Worm (Caenorhabditis elegans): ENCODE measurements around the gene tsp-3.

DNA sequence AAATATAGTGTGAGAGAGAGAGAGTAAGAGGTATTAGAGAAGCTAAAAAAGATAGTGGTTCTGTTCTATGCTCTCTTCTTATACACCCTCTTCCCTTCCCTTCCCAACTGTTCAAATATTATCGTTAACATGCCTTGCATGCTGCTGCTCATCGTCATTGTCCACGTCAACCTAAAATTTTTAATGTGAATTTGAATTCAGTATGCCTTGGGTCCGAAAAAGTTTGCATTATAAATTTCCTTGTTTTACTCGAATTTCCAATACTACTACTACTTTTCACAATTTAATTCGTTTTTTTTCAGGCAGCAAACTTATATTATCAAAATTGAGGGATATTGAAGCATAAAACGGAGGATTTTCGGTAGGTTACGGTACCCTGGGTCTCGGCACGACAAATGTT, 25.4 kb upstream of the tsp-3 start, which contains the start of gene gly-5:
- TF ChIP-seq hlh-12 (tag; optimal IDR thresholded peaks at IDR 0.05) (no peak), pha-4 (tag; optimal IDR thresholded peaks at IDR 0.05) (no peak), ceh-100 (GFP tag; IDR thresholded peaks at IDR 0.05) (no peak), rcor-1 (GFP tag; IDR thresholded peaks at IDR 0.05) (no peak), B0035.1 (tag; optimal IDR thresholded peaks at IDR 0.05) (no peak), ztf-18 (tag; optimal IDR thresholded peaks at IDR 0.05) (no peak), hsf-1 (GFP tag; IDR thresholded peaks at IDR 0.05) (no peak), xnd-1 (tag; optimal IDR thresholded peaks at IDR 0.05) (no peak), lir-1 (GFP tag; conservative IDR thresholded peaks at IDR 0.05) (no peak), madf-6 (GFP tag; IDR thresholded peaks at IDR 0.05) (no peak), F57A8.1 (GFP tag; optimal IDR thresholded peaks at IDR 0.05) (no peak), B0019.2 (GFP tag; conservative IDR thresholded peaks at IDR 0.05) (no peak), attf-6 (GFP tag; IDR thresholded peaks at IDR 0.05) (no peak)
